Fruit fly (Drosophila melanogaster): ENCODE data around the gene CG8891.
A peak's percentile ranks its signal among the peaks of the same experiment; 100 is the strongest.

DNA sequence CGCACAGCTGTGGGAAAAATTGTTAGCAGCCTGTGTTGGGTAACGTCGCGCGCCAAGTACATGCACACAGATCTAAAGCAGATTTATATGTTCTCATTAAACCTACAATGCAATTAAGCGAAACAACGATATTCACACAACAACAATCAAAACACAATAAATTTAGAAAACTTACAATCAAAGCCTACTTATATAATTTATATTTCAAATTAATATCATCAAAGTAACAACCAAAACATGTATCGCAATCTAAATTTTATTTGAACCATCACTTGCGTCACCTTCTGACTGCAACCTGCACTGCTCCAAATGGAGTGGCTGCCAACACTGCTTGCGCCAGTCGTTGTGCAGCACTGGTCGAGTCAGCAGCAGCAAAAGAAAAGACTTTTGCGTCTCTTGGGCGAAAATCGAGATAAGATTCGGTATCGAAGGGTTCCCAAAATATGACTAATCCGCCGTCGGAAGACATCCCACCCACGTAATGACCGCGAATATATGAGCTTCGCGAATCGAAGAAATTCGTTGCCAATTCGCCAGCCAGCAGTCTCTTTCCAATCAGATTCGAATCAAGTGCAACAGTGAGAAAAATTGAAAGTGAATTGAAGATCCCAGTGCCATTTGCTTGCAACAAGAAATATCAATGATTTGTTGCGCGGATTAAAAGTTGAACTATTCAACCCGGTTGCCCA lies 2.2 kb upstream of the CG8891 start, which contains the start of the genes CG8892 and CG34126:
- peak; percentile 99 for TF ChIP-seq OdsH (GFP tag; optimal IDR thresholded peaks at IDR 0.05)
- peak; percentile 96 for TF ChIP-seq CG8319 (GFP tag; optimal IDR thresholded peaks at IDR 0.05)
- TF ChIP-seq CG6792 (GFP tag; optimal IDR thresholded peaks at IDR 0.05) = peak; percentile 95
